Fruit fly (Drosophila melanogaster) whole organism, pupa: ENCODE data around the gene CG3061.

Experiments
- CG10348 ChIP-seq: fragments of 200-800 bp; sonication (Bioruptor generic); IDR thresholded peaks from 2 replicates; pipeline ENCODE4 v1.3.6; 2022; ENCODE audit warnings: missing biosample characterization, missing genetic modification characterization
- CG12605 ChIP-seq: fragments of 200-800 bp; sonication (Bioruptor generic); IDR thresholded peaks from 2 replicates; pipeline ENCODE4 v1.3.6; 2022; ENCODE audit warnings: missing biosample characterization, missing genetic modification characterization
- CG13204 ChIP-seq: fragments of 200-800 bp; sonication (Bioruptor generic); optimal IDR thresholded peaks from 2 replicates; lab custom pipeline; 2018; ENCODE audit warnings: missing biosample characterization, mild to moderate bottlenecking, missing genetic modification characterization, moderate library complexity
- CG14655 ChIP-seq: fragments of 200-800 bp; sonication (Bioruptor generic); optimal IDR thresholded peaks from 3 replicates; lab custom pipeline; 2017; ENCODE audit warnings: mild to moderate bottlenecking, missing biosample characterization, missing genetic modification reagents, missing genetic modification characterization
- CG15710 ChIP-seq: fragments of 200-800 bp; sonication (Bioruptor generic); optimal IDR thresholded peaks from 2 replicates; lab custom pipeline; 2018; ENCODE audit warnings: missing biosample characterization, mild to moderate bottlenecking, missing genetic modification characterization, moderate library complexity
- CG17806 ChIP-seq: fragments of 200-800 bp; sonication (Bioruptor generic); optimal IDR thresholded peaks from 2 replicates; lab custom pipeline; 2018; ENCODE audit warnings: missing biosample characterization, mild to moderate bottlenecking, missing genetic modification characterization, moderate library complexity
- CG32121 ChIP-seq: fragments of 200-800 bp; sonication (Bioruptor generic); IDR thresholded peaks from 2 replicates; pipeline ENCODE4 v1.3.6; 2022; ENCODE audit warnings: missing biosample characterization, missing genetic modification characterization
- CG34367 ChIP-seq: fragments of 200-800 bp; sonication (Bioruptor generic); optimal IDR thresholded peaks from 2 replicates; lab custom pipeline; 2018; ENCODE audit warnings: missing biosample characterization, mild to moderate bottlenecking, missing genetic modification characterization
- CG4496 ChIP-seq: fragments of 200-800 bp; sonication (Bioruptor generic); IDR thresholded peaks from 3 replicates; pipeline ENCODE4 v1.3.6; 2022; ENCODE audit warnings: missing biosample characterization, missing genetic modification characterization
- CG8159 ChIP-seq: fragments of 200-800 bp; sonication (Bioruptor generic); optimal IDR thresholded peaks from 3 replicates; lab custom pipeline; 2018; ENCODE audit warnings: missing biosample characterization, mild to moderate bottlenecking, missing genetic modification characterization, moderate library complexity
- CG8301 ChIP-seq: fragments of 200-800 bp; sonication (Bioruptor generic); optimal IDR thresholded peaks from 2 replicates; lab custom pipeline; 2018; ENCODE audit warnings: missing biosample characterization, mild to moderate bottlenecking, missing genetic modification characterization
- CG9948 ChIP-seq: fragments of 200-800 bp; sonication (Bioruptor generic); optimal IDR thresholded peaks from 2 replicates; lab custom pipeline; 2018; ENCODE audit warnings: missing biosample characterization, mild to moderate bottlenecking, missing genetic modification characterization, moderate library complexity
- D1 ChIP-seq: fragments of 200-800 bp; sonication (Bioruptor generic); optimal IDR thresholded peaks from 2 replicates; lab custom pipeline; 2018; ENCODE audit warnings: missing biosample characterization, mild to moderate bottlenecking, missing genetic modification characterization, moderate library complexity
- EcR ChIP-seq: fragments of 200-800 bp; sonication (Bioruptor generic); optimal IDR thresholded peaks from 3 replicates; lab custom pipeline; 2019; ENCODE audit warnings: missing biosample characterization, missing genetic modification characterization, mild to moderate bottlenecking, moderate library complexity, missing genetic modification reagents
- Ets98B ChIP-seq: fragments of 200-800 bp; sonication (Bioruptor generic); IDR thresholded peaks from 2 replicates; pipeline ENCODE4 v1.3.6; 2022; ENCODE audit warnings: missing biosample characterization, missing genetic modification characterization
- Pif1A ChIP-seq: fragments of 200-800 bp; sonication (Bioruptor generic); optimal IDR thresholded peaks from 3 replicates; lab custom pipeline; 2016; ENCODE audit warnings: missing biosample characterization, missing genetic modification characterization
- Pif1B ChIP-seq: fragments of 200-800 bp; sonication (Bioruptor generic); optimal IDR thresholded peaks from 3 replicates; lab custom pipeline; 2016; ENCODE audit warnings: missing biosample characterization, missing genetic modification characterization
- Snoo ChIP-seq: fragments of 200-800 bp; sonication (Bioruptor generic); optimal IDR thresholded peaks from 3 replicates; lab custom pipeline; 2017; ENCODE audit warnings: missing biosample characterization, mild to moderate bottlenecking, missing genetic modification characterization, inconsistent platforms
- fd96Ca ChIP-seq: fragments of 200-800 bp; sonication (Bioruptor generic); IDR thresholded peaks from 3 replicates; pipeline ENCODE4 v1.3.6; 2022; ENCODE audit warnings: missing biosample characterization, missing genetic modification characterization
- gl ChIP-seq: fragments of 200-800 bp; sonication (Bioruptor generic); optimal IDR thresholded peaks from 2 replicates; lab custom pipeline; 2018; ENCODE audit warnings: missing biosample characterization, mild to moderate bottlenecking, missing genetic modification characterization
- rn ChIP-seq: fragments of 200-800 bp; sonication (Bioruptor generic); IDR thresholded peaks from 2 replicates; pipeline ENCODE4 v1.3.6; 2022; ENCODE audit warnings: missing biosample characterization, missing genetic modification characterization

The CG3061 gene

dm6 chr3R:14012478-14013146 is 19.6 kb upstream of the CG3061 start:
- TF ChIP-seq Pif1A (peak; percentile 88), CG10348 (GFP tag; lab: Robert Waterston, UW) (no peak), CG8301 (peak; percentile 87), fd96Ca (peak; percentile 93), Ets98B (GFP tag; lab: Robert Waterston, UW) (peak; percentile 88), gl (tag; lab: Kevin White, UChicago) (peak; percentile 95), CG12605 (GFP tag; lab: Robert Waterston, UW) (peak; percentile 88), CG14655 (peak; percentile 82), D1 (peak; percentile 84), Pif1B (GFP tag; lab: Kevin White, UChicago) (peak; percentile 88), CG34367 (peak; percentile 85), Snoo (tag; lab: Kevin White, UChicago) (peak; percentile 78), rn (GFP tag; lab: Robert Waterston, UW) (peak; percentile 86), CG15710 (tag; lab: Kevin White, UChicago) (peak; percentile 83), CG13204 (GFP tag; lab: Kevin White, UChicago) (peak; percentile 55), CG17806 (tag; lab: Kevin White, UChicago) (peak; percentile 95), CG9948 (tag; lab: Kevin White, UChicago) (peak; percentile 77), EcR (GFP tag; lab: Kevin White, UChicago) (no peak), CG8159 (peak; percentile 96), CG32121 (GFP tag; lab: Robert Waterston, UW) (peak; percentile 82), CG4496 (GFP tag; lab: Robert Waterston, UW) (peak; percentile 95)

DNA sequence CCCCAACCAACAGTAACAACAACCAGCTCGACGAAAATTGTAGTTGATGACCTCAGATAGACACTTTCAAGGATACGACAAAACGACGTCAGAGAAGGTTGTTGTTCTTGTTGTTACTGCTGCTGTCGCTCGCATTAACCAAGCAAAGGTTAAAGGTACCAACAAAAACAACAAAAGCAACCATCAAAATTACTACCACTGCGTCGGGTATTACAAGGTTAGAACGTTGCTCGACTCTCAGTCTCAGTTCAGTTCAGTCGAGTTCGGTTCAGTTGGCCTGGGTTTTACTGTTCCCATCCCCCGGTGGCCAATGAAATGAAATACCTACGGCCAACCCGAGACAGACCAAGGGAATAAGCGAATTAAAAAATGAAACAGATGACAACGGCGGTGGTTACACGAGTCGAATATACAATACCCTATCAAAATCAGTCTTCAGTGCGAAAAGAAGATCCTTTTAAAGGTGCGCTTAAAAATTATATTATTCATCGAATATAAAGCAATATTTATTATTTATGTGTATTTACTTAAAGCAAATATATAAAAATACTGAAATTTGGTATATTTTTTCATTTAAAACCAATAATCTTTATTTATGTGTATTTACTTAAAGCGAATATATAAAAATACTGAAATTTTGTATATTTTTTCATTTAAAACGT is 18.2 kb upstream of the CG3061 start:
- TF ChIP-seq EcR (GFP tag; lab: Kevin White, UChicago) = peak; percentile 85
- TF ChIP-seq CG8159 = peak; percentile 44
- no peak for TF ChIP-seq CG13204 (GFP tag; lab: Kevin White, UChicago)
- TF ChIP-seq CG12605 (GFP tag; lab: Robert Waterston, UW) = no peak
- no peak for TF ChIP-seq CG4496 (GFP tag; lab: Robert Waterston, UW)
- TF ChIP-seq CG9948 (tag; lab: Kevin White, UChicago) = peak; percentile 28
- no peak for TF ChIP-seq Snoo (tag; lab: Kevin White, UChicago)

- TF ChIP-seq CG12605 (GFP tag; lab: Robert Waterston, UW) (no peak), gl (tag; lab: Kevin White, UChicago) (no peak), CG14655 (no peak), CG10348 (GFP tag; lab: Robert Waterston, UW) (no peak), D1 (no peak), CG34367 (no peak), CG17806 (tag; lab: Kevin White, UChicago) (no peak), Snoo (tag; lab: Kevin White, UChicago) (no peak)
Measured at dm6 chr3R:14014580-14014979, 17.6 kb upstream of the CG3061 start.

DNA sequence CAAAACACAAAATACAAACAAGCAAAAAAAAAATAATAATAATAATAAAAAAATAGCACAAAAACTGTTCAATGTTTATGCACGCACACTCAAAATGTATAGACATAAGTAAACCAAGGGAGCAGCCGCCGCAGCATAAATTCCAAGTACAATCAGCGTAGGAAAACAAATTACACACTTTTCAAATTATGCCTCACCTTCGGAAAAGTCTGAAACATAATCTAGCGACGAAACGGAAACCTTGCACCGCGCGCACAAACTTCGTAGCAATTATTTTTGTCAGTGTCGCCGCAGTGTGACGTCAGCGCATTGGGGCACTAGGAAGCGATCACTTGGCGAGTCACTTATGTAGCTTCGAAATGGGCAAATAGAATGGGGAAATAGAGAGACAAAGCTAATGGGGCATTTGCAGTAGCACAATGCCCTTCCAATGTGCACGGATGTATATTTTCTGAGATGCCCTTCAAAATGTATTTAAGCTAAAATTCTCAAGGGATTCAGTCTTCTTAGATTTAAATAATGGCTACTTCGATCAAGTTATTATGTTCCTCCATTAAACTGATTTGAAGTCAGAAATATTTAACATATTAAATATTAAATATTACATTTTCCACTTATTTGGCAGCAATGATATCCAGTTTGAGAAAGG is 15.3 kb upstream of the CG3061 start:
- TF ChIP-seq Pif1A (peak; percentile 52), CG8301 (peak; percentile 2), CG4496 (GFP tag; lab: Robert Waterston, UW) (peak; percentile 66), fd96Ca (peak; percentile 73; the same call in 2 of the 3 replicates), CG9948 (tag; lab: Kevin White, UChicago) (no peak), CG12605 (GFP tag; lab: Robert Waterston, UW) (peak; percentile 48; the same call in 1 of the 2 replicates), gl (tag; lab: Kevin White, UChicago) (no peak), D1 (no peak), EcR (GFP tag; lab: Kevin White, UChicago) (no peak), CG14655 (peak; percentile 47), CG32121 (GFP tag; lab: Robert Waterston, UW) (peak; percentile 68; the same call in 1 of the 2 replicates), CG8159 (peak; percentile 2), Ets98B (GFP tag; lab: Robert Waterston, UW) (peak; percentile 55; the same call in 1 of the 2 replicates), CG17806 (tag; lab: Kevin White, UChicago) (no peak), CG34367 (no peak)

- TF ChIP-seq EcR (GFP tag; lab: Kevin White, UChicago) (peak; percentile 60), CG8301 (peak; percentile 16), Pif1B (GFP tag; lab: Kevin White, UChicago) (peak; percentile 37), CG4496 (GFP tag; lab: Robert Waterston, UW) (peak; percentile 52; the same call in 1 of the 3 replicates), CG32121 (GFP tag; lab: Robert Waterston, UW) (peak; percentile 30; the same call in 1 of the 2 replicates), CG13204 (GFP tag; lab: Kevin White, UChicago) (peak; percentile 57), CG14655 (peak; percentile 48), CG8159 (peak; percentile 44), CG12605 (GFP tag; lab: Robert Waterston, UW) (peak; percentile 29; the same call in 1 of the 2 replicates), CG10348 (GFP tag; lab: Robert Waterston, UW) (no peak), rn (GFP tag; lab: Robert Waterston, UW) (no peak), Snoo (tag; lab: Kevin White, UChicago) (no peak), CG9948 (tag; lab: Kevin White, UChicago) (peak; percentile 7), fd96Ca (0 out of 3 replicates have a peak, but pooled peaks have one; percentile 39)
Measured at dm6 chr3R:14017640-14018429, 14.3 kb upstream of the CG3061 start.
